Worm (Caenorhabditis elegans): ENCODE measurements around the gene F54F2.9.

F54F2.9 gene

DNA sequence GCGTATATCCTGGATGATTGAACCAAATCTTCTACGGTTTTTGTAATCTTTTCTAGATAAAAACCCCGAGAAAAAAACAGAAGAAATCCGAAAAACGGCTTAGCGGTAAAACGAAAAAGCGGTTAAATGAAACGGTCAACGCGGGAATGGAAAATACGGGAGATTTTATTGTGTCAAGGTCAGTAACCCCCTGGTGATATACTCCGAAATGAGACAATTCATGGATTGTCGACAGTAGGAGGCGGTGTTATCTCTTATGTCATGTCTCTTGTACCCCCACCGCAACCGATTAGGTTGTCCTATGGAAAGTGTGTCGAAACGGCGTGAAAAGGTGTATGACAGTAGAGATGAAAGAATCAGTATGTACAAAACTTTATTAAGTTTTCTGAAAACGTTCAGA is 17.1 kb upstream of the F54F2.9 start:
- TF ChIP-seq nhr-23 (tag; optimal IDR thresholded peaks at IDR 0.05) (peak; percentile 57), mdl-1 (tag; optimal IDR thresholded peaks at IDR 0.05) (no peak)

DNA sequence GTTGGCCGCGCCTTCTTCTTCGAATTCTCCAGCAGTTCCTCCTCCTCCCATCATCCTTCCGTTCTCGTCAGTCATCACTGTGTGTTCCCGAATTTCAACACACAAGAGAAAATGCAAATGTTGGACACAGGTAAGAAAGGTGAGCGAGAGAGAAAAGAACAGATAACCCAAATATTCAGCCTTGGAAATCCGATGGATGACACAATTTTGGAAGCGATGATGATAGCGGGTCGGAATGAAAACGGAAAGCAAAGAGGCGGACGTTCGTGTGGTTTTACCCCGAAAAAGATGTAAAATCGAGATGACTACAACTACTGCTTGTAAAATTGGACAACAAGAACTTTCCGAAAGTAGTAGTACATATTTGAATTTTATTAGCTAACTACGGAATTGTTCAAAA is 12.8 kb upstream of the F54F2.9 start:
- TF ChIP-seq daf-12 (tag; optimal IDR thresholded peaks at IDR 0.05) = no peak
- TF ChIP-seq mdl-1 (tag; optimal IDR thresholded peaks at IDR 0.05) = no peak
- peak; percentile 14 for TF ChIP-seq nhr-25 (tag; optimal IDR thresholded peaks at IDR 0.05)
- TF ChIP-seq nhr-23 (tag; optimal IDR thresholded peaks at IDR 0.05) = peak; percentile 56

DNA sequence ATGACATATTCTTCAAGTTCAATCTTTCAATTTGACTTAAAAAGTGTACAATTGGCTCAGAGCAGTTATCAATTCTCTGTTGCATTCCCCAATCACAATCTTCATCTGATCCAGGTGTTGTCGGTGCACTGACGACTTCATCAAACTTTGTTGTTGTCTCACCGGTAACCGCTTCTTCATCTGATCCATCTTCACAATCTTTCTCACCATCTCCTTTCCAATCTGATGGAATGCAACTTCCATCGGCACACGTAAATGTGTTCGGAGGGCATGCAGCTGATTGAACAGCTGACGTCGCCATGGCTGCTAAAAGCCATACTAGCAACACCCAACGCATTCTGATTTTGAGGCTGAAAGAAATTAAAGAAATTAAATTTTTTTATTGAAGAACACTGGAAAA is 11.0 kb upstream of the F54F2.9 start, which contains the start of gene F44E2.4:
TSS of gene F44E2.4 (minus strand) at position 350 of the 400 bp plus-strand sequence.
- no peak for TF ChIP-seq egl-27 (tag; optimal IDR thresholded peaks at IDR 0.05)
- peak; percentile 77 for TF ChIP-seq elt-1 (tag; optimal IDR thresholded peaks at IDR 0.05)

DNA sequence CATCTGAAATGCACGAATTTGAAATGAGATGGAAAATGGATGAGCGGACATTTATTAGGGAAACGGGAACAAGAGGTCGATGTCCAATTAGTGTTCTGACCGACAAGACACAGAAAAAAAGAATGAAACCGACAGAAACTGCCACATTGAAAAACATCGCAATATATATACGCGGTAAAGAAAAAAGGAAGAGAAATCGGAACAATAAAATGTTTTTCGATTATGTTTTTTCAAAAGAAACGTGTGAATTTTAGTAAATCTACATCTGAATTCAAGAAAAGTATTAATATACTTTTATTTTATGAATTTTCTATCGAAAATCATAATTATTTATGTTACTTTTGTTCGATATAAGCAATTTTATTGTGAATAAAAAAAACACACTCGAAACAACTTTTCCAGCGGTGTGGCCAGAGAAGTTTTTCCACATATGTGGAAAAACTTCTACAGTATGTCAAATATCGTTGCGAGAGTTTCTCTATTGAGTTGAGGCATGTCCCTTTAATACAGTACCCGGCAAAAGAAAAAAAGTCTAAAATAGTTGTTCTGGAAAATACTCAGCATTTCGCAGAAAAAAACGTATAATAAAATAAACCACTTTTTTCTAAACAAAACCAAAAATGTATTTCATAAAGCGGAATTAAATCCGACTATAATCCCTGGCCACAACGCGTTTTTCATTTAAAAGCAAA is 4.2 kb upstream of the F54F2.9 start, which contains the start of gene F44E2.10:
TSS of gene F44E2.10 (minus strand) at position 51 of the 692 bp plus-strand sequence.
- TF ChIP-seq jun-1 (tag; optimal IDR thresholded peaks at IDR 0.05) = no peak
- TF ChIP-seq eor-1 (tag; optimal IDR thresholded peaks at IDR 0.05) = no peak
- no peak for TF ChIP-seq mml-1 (tag; optimal IDR thresholded peaks at IDR 0.05)
- no peak for TF ChIP-seq daf-12 (tag; optimal IDR thresholded peaks at IDR 0.05)
- no peak for TF ChIP-seq nhr-76 (tag; optimal IDR thresholded peaks at IDR 0.05)
- no peak for TF ChIP-seq pha-4 (tag; optimal IDR thresholded peaks at IDR 0.05)

DNA sequence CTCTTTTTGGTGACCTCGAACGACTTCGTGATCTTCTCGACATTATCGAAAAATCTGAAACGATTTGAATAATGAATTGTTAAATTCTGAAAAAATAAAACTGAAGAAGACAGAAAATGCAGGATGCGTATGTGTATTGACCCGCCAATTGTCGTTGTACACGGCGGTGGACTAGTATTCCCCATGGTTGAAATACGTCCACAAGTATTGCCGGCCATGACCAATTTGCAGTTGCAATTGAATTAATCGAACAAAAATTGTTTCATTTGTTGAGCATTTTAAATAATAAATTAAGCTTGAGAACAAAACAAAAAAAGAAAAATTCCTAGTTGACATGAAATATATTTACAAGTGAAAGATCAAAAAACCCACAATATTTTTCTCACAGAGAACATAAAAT is 2.2 kb upstream of the F54F2.9 start, which contains the start of gene F44E2.3:
TSS of gene F44E2.3 (minus strand) at position 61 of the 400 bp plus-strand sequence.
- TF ChIP-seq lin-15B (tag; optimal IDR thresholded peaks at IDR 0.05) (peak; percentile 66), pha-4 (tag; optimal IDR thresholded peaks at IDR 0.05) (no peak), nfya-1 (tag; optimal IDR thresholded peaks at IDR 0.05; ENCODE audit: insufficient read depth) (peak; percentile 79)

DNA sequence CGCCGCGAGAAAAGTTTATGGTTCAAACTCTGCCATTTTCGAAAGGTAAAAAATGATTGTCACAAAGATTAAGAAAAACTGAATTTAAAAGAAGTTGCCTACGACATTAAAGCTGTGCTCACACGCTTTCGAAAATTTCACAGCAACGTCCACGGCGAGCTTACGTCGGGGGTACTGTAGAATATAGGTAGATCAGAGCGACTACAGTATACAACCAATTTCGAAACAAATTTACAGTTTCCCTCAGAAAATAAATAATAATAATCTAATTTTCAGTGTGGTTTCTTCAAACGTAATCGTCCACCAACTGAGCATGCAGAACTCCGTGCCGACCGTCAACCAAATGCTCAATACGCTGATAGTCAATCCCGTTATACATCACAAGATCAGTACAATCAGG is 2.5 kb downstream of the F54F2.9 start:
- no peak for TF ChIP-seq lin-15B (tag; optimal IDR thresholded peaks at IDR 0.05)
- TF ChIP-seq pha-4 (tag; optimal IDR thresholded peaks at IDR 0.05) = no peak

DNA sequence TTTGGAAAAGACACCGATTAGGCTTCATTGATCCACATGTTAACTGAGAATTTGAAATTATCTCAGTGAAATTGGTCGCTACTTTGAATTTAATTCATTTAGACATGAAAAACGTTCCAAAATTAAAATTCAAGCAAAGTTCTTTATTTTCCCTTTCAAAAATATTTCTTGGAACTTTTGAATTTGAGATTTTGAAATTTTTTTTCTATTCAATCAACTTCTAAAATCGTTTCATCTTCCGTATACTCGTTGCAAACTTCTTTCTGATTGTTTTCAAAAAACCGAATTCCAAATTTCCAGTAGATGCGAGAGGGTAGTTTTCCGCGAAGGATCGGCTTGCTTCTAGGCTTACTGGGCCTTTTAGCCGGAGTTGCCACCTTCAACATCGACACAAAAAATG is 8.4 kb downstream of the F54F2.9 start, which contains the start of gene pat-2:
TSS of gene pat-2 (plus strand) at position 301 of the 400 bp plus-strand sequence.
- TF ChIP-seq nhr-67 (tag; optimal IDR thresholded peaks at IDR 0.05) = no peak
- no peak for TF ChIP-seq nhr-76 (tag; optimal IDR thresholded peaks at IDR 0.05)

DNA sequence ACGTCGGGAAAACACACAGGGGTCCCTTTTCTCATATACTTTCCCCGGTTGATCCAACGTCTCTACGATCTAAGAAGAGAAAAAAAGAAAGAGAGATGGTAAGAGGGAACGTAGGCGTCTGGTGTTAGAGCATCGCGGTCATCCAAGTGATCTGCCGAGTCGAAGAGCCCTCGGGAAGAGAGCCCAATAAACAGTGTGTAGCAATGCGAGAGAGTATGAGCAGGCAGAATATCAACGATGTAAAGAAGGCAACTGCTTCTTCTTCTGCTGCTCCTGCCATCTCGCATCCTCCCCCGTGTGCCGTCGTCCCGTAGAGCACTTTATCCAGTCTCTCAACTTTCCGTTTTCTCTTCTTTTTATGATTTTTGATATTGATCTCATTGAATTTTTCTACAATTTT is 11.3 kb downstream of the F54F2.9 start:
- TF ChIP-seq tbx-2 (tag; optimal IDR thresholded peaks at IDR 0.05) (no peak), nhr-12 (tag; optimal IDR thresholded peaks at IDR 0.05) (no peak), egl-27 (tag; optimal IDR thresholded peaks at IDR 0.05) (no peak), lin-39 (tag; optimal IDR thresholded peaks at IDR 0.05) (peak; percentile 29), nhr-237 (tag; optimal IDR thresholded peaks at IDR 0.05) (no peak), egl-5 (tag; optimal IDR thresholded peaks at IDR 0.05) (peak; percentile 41)

DNA sequence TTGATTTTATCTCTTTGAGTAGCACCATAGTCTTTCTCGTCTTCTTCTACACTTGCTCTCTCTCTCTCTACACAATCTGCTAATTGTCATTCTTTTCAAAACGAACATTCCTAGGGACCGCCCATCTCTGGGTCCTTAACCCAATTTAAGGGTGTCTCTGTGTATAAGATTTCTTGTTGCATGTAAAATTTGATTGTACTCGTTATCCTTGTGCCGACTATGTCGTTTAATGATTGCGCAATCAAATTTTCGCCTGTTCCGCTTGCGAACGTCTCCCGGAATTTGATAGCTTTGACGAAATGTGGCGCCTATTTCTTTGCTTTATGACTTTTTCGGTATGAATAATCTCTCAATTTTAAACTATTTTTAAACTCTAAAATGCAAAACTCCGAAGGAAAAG is 15.9 kb downstream of the F54F2.9 start:
- TF ChIP-seq fkh-10 (GFP tag; optimal IDR thresholded peaks at IDR 0.05) (peak; percentile 22), egl-5 (tag; optimal IDR thresholded peaks at IDR 0.05) (no peak), nhr-23 (tag; optimal IDR thresholded peaks at IDR 0.05) (no peak)

DNA sequence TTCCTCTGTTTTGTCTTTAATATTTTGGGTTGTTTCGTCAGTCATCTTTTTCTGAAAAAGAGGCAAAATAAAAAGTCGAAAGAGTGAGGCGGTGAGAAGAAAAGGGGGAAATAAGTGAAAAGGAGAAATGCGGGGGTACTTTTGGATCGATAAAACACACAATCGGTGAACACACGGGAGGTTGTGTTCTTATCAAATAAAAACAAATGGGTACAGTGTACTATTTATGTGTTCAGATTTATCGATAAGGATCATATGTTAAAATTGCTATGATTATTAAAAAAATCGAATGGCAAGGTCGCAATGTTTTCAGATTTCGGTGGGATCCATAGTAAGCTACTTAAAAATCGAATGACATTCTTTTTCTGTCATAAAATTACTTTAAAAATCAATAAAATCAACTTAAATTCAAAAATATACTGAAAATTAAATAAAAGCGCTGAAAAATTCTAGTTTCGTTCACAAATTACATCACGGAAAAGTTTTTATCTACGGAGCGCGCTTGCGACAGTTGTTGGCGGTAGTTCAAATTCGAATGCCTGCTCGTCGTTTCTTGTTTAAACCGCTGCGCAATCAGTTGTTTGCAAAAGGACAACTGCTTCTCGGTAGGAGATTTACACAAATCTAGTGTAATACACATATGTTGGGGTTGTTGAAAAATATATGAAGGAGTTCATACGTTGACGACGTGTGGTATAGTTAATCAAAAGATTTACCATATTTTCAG is 17.6 kb downstream of the F54F2.9 start, which contains the start of gene prx-19:
TSS of gene prx-19 (minus strand) at position 51 of the 727 bp plus-strand sequence.
- TF ChIP-seq lin-39 (tag; optimal IDR thresholded peaks at IDR 0.05) (peak; percentile 56), ama-1 (optimal IDR thresholded peaks at IDR 0.05) (no peak), fkh-10 (GFP tag; optimal IDR thresholded peaks at IDR 0.05) (no peak), nhr-43 (tag; optimal IDR thresholded peaks at IDR 0.05; ENCODE audit: poor library complexity, severe bottlenecking) (peak; percentile 0), egl-5 (tag; optimal IDR thresholded peaks at IDR 0.05) (peak; percentile 32), sea-2 (GFP tag; optimal IDR thresholded peaks at IDR 0.05) (no peak), fos-1 (tag; optimal IDR thresholded peaks at IDR 0.05) (no peak), nhr-12 (tag; optimal IDR thresholded peaks at IDR 0.05) (no peak), lsy-12 (tag; optimal IDR thresholded peaks at IDR 0.05) (no peak), nhr-28 (tag; optimal IDR thresholded peaks at IDR 0.05) (no peak), nhr-237 (tag; optimal IDR thresholded peaks at IDR 0.05) (no peak), pha-4 (tag; optimal IDR thresholded peaks at IDR 0.05) (peak; percentile 63), zag-1 (tag; optimal IDR thresholded peaks at IDR 0.05) (no peak), ztf-11 (tag; optimal IDR thresholded peaks at IDR 0.05) (no peak), mml-1 (tag; optimal IDR thresholded peaks at IDR 0.05) (no peak), elt-3 (tag; optimal IDR thresholded peaks at IDR 0.05) (no peak), unc-62 (GFP tag; optimal IDR thresholded peaks at IDR 0.05) (no peak), egl-27 (tag; optimal IDR thresholded peaks at IDR 0.05) (no peak)

All from whole organism, L3 larva.